Worm (Caenorhabditis elegans) whole organism, mixed stage, embryonic: Measurements from ENCODE around the gene sax-2.

Experiments
- M03D4.4 ChIP-seq: sonication (generic microtip); optimal IDR thresholded peaks from 2 replicates; lab custom pipeline; 2017; ENCODE audit warnings: mild to moderate bottlenecking, missing genetic modification characterization, missing compliant biosample characterization
- bed-3 ChIP-seq: fragments of 200-800 bp; sonication (Bioruptor generic); optimal IDR thresholded peaks from 3 replicates; lab custom pipeline; 2018; ENCODE audit warnings: mild to moderate bottlenecking, missing genetic modification characterization, moderate library complexity, missing compliant biosample characterization
- blmp-1 ChIP-seq: fragments of 150-350 bp; optimal IDR thresholded peaks from 2 replicates; lab custom pipeline; 2014; ENCODE audit warnings: missing biosample characterization, missing genetic modification characterization
- ceh-39 ChIP-seq: fragments of 150-350 bp; optimal IDR thresholded peaks from 2 replicates; lab custom pipeline; 2014; ENCODE audit warnings: missing biosample characterization, missing genetic modification characterization
- ceh-43 ChIP-seq: fragments of 200-800 bp; sonication (Bioruptor generic); optimal IDR thresholded peaks from 2 replicates; lab custom pipeline; 2018; ENCODE audit warnings: mild to moderate bottlenecking, missing genetic modification characterization, moderate library complexity, missing compliant biosample characterization
- ceh-83 ChIP-seq: fragments of 200-800 bp; sonication (Bioruptor generic); optimal IDR thresholded peaks from 2 replicates; lab custom pipeline; 2018; ENCODE audit warnings: mild to moderate bottlenecking, missing genetic modification characterization, missing compliant biosample characterization
- ces-1 ChIP-seq: fragments of 150-350 bp; optimal IDR thresholded peaks from 2 replicates; lab custom pipeline; 2014; ENCODE audit warnings: missing biosample characterization, missing genetic modification reagents, missing genetic modification characterization
- cnd-1 ChIP-seq: fragments of 200-800 bp; sonication (Bioruptor generic); optimal IDR thresholded peaks from 2 replicates; lab custom pipeline; 2018; ENCODE audit warnings: mild to moderate bottlenecking, missing genetic modification characterization, missing compliant biosample characterization
- drap-1 ChIP-seq: fragments of 200-800 bp; sonication (Bioruptor generic); optimal IDR thresholded peaks from 3 replicates; lab custom pipeline; 2018; ENCODE audit warnings: mild to moderate bottlenecking, missing genetic modification characterization, missing compliant biosample characterization
- elt-1 ChIP-seq: sonication (generic microtip); optimal IDR thresholded peaks from 2 replicates; lab custom pipeline; 2017; ENCODE audit warnings: missing genetic modification characterization, mild to moderate bottlenecking, missing compliant biosample characterization, antibody characterized with exemption, moderate library complexity, borderline replicate concordance; ENCODE audit not compliant: insufficient read depth
- elt-3 ChIP-seq: fragments of 150-350 bp; optimal IDR thresholded peaks from 2 replicates; lab custom pipeline; 2014; ENCODE audit warnings: missing biosample characterization, missing genetic modification characterization
- flh-1 ChIP-seq: fragments of 200-800 bp; sonication (Bioruptor generic); optimal IDR thresholded peaks from 2 replicates; lab custom pipeline; 2018; ENCODE audit warnings: mild to moderate bottlenecking, missing genetic modification characterization, moderate library complexity, missing compliant biosample characterization
- ham-2 ChIP-seq: fragments of 200-800 bp; sonication (Bioruptor generic); optimal IDR thresholded peaks from 2 replicates; lab custom pipeline; 2018; ENCODE audit warnings: mild to moderate bottlenecking, missing genetic modification characterization, missing compliant biosample characterization
- hlh-1 ChIP-seq: fragments of 150-350 bp; optimal IDR thresholded peaks from 2 replicates; lab custom pipeline; 2014; ENCODE audit warnings: missing biosample characterization, missing genetic modification reagents, missing genetic modification characterization
- lin-13 ChIP-seq: fragments of 150-350 bp; optimal IDR thresholded peaks from 2 replicates; lab custom pipeline; 2014; ENCODE audit warnings: missing biosample characterization, missing genetic modification characterization
- lin-32 ChIP-seq: fragments of 200-800 bp; sonication (Bioruptor generic); optimal IDR thresholded peaks from 2 replicates; lab custom pipeline; 2018; ENCODE audit warnings: mild to moderate bottlenecking, missing genetic modification characterization, missing compliant biosample characterization
- lsy-2 ChIP-seq: fragments of 150-350 bp; optimal IDR thresholded peaks from 2 replicates; lab custom pipeline; 2014; ENCODE audit warnings: missing biosample characterization, missing genetic modification characterization
- mab-5 ChIP-seq: fragments of 150-350 bp; optimal IDR thresholded peaks from 2 replicates; lab custom pipeline; 2014; ENCODE audit warnings: missing biosample characterization, missing genetic modification characterization
- mep-1 ChIP-seq: fragments of 150-350 bp; optimal IDR thresholded peaks from 2 replicates; lab custom pipeline; 2017; ENCODE audit warnings: missing biosample characterization, missing genetic modification reagents, missing genetic modification characterization, inconsistent platforms
- mls-2 ChIP-seq: sonication (generic microtip); optimal IDR thresholded peaks from 2 replicates; lab custom pipeline; 2016; ENCODE audit warnings: mild to moderate bottlenecking, missing genetic modification characterization, moderate library complexity, missing compliant biosample characterization
- nhr-12 ChIP-seq: fragments of 150-350 bp; optimal IDR thresholded peaks from 2 replicates; lab custom pipeline; 2014; ENCODE audit warnings: missing biosample characterization, missing genetic modification characterization
- nhr-2 ChIP-seq: fragments of 150-350 bp; optimal IDR thresholded peaks from 2 replicates; lab custom pipeline; 2014; ENCODE audit warnings: missing biosample characterization, missing genetic modification characterization
- nhr-237 ChIP-seq: fragments of 150-350 bp; optimal IDR thresholded peaks from 2 replicates; lab custom pipeline; 2014; ENCODE audit warnings: missing biosample characterization, missing genetic modification characterization
- nhr-28 ChIP-seq: fragments of 150-350 bp; optimal IDR thresholded peaks from 2 replicates; lab custom pipeline; 2014; ENCODE audit warnings: missing biosample characterization, missing genetic modification characterization
- nhr-76 ChIP-seq: sonication (generic microtip); optimal IDR thresholded peaks from 2 replicates; lab custom pipeline; 2017; ENCODE audit warnings: missing biosample characterization, missing genetic modification characterization
- pha-4 ChIP-seq: fragments of 150-350 bp; optimal IDR thresholded peaks from 2 replicates; lab custom pipeline; 2018; ENCODE audit warnings: missing biosample characterization, missing genetic modification reagents, missing genetic modification characterization
- sem-2 ChIP-seq: fragments of 200-800 bp; sonication (Bioruptor generic); optimal IDR thresholded peaks from 2 replicates; lab custom pipeline; 2018; ENCODE audit warnings: mild to moderate bottlenecking, missing genetic modification characterization, missing compliant biosample characterization
- snpc-4 ChIP-seq: fragments of 150-350 bp; optimal IDR thresholded peaks from 2 replicates; lab custom pipeline; 2014; ENCODE audit warnings: missing biosample characterization, missing genetic modification characterization
- sptf-1 ChIP-seq: sonication (generic microtip); optimal IDR thresholded peaks from 2 replicates; lab custom pipeline; 2017; ENCODE audit warnings: mild to moderate bottlenecking, missing genetic modification characterization, moderate library complexity, missing compliant biosample characterization
- tbx-8 ChIP-seq: fragments of 200-800 bp; sonication (Bioruptor generic); optimal IDR thresholded peaks from 2 replicates; lab custom pipeline; 2018; ENCODE audit warnings: mild to moderate bottlenecking, missing genetic modification characterization, moderate library complexity, missing compliant biosample characterization
- unc-120 ChIP-seq: sonication (generic microtip); optimal IDR thresholded peaks from 2 replicates; lab custom pipeline; 2017; ENCODE audit warnings: missing genetic modification characterization, missing compliant biosample characterization; ENCODE audit not compliant: poor library complexity, severe bottlenecking
- unc-39 ChIP-seq: fragments of 150-350 bp; optimal IDR thresholded peaks from 2 replicates; lab custom pipeline; 2014; ENCODE audit warnings: missing biosample characterization, missing genetic modification characterization
- unc-62 ChIP-seq: fragments of 150-350 bp; optimal IDR thresholded peaks from 2 replicates; lab custom pipeline; 2014; ENCODE audit warnings: missing biosample characterization, missing genetic modification reagents, missing genetic modification characterization
- zip-8 ChIP-seq: fragments of 150-350 bp; optimal IDR thresholded peaks from 2 replicates; lab custom pipeline; 2014; ENCODE audit warnings: missing biosample characterization, missing genetic modification characterization
- ztf-11 ChIP-seq: fragments of 150-350 bp; optimal IDR thresholded peaks from 2 replicates; lab custom pipeline; 2014; ENCODE audit warnings: missing biosample characterization, missing genetic modification characterization

The sax-2 gene

ce11 chrIII:5105485-5105884, 4.0 kb upstream of the sax-2 start:
- no peak for TF ChIP-seq elt-3
- no peak for TF ChIP-seq ham-2 (GFP tag; lab: Kevin White, UChicago)
- TF ChIP-seq zip-8 (tag; lab: Kevin White, UChicago): no peak
- no peak for TF ChIP-seq sem-2 (GFP tag; lab: Kevin White, UChicago)
- TF ChIP-seq lin-13: no peak
- TF ChIP-seq snpc-4 (tag; lab: Kevin White, UChicago): no peak
- TF ChIP-seq bed-3: no peak
- TF ChIP-seq unc-62: no peak
- TF ChIP-seq nhr-237 (tag; lab: Kevin White, UChicago): no peak
- TF ChIP-seq mab-5: no peak
- TF ChIP-seq ceh-43 (GFP tag; lab: Kevin White, UChicago): no peak
- TF ChIP-seq blmp-1 (tag; lab: Kevin White, UChicago): no peak
- TF ChIP-seq mep-1: no peak
- no peak for TF ChIP-seq nhr-12 (tag; lab: Kevin White, UChicago)
- no peak for TF ChIP-seq nhr-28
- no peak for TF ChIP-seq pha-4 (tag; lab: Kevin White, UChicago)
- no peak for TF ChIP-seq flh-1 (GFP tag; lab: Kevin White, UChicago)

- TF ChIP-seq sem-2 (GFP tag; lab: Kevin White, UChicago) (no peak), M03D4.4 (tag; lab: Kevin White, UChicago) (no peak), mep-1 (no peak), nhr-28 (no peak), sptf-1 (tag; lab: Kevin White, UChicago) (peak; percentile 19), nhr-2 (tag; lab: Kevin White, UChicago) (no peak), mab-5 (no peak), ztf-11 (tag; lab: Kevin White, UChicago) (no peak), ceh-39 (tag; lab: Kevin White, UChicago) (no peak), hlh-1 (tag; lab: Kevin White, UChicago) (no peak), nhr-237 (tag; lab: Kevin White, UChicago) (no peak), lin-13 (no peak), nhr-76 (tag; lab: Kevin White, UChicago) (no peak), snpc-4 (tag; lab: Kevin White, UChicago) (no peak), zip-8 (tag; lab: Kevin White, UChicago) (no peak), elt-3 (peak; percentile 71), flh-1 (GFP tag; lab: Kevin White, UChicago) (no peak), tbx-8 (no peak), elt-1 (tag; lab: Kevin White, UChicago) (peak; percentile 93), lin-32 (GFP tag; lab: Kevin White, UChicago) (no peak), mls-2 (tag; lab: Kevin White, UChicago) (peak; percentile 17), lsy-2 (tag; lab: Kevin White, UChicago) (peak; percentile 60), unc-39 (tag; lab: Kevin White, UChicago) (no peak), unc-62 (peak; percentile 23), nhr-12 (tag; lab: Kevin White, UChicago) (no peak), ham-2 (GFP tag; lab: Kevin White, UChicago) (no peak)
- TF ChIP-seq, all 35 proteins: peak for 6
Measured at ce11 chrIII:5106893-5107471, 2.5 kb upstream of the sax-2 start, which contains the start of gene dpy-17. Gene dpy-17 (plus strand): TSS chrIII:5107330.

ce11 chrIII:5107959-5108358, 1.5 kb upstream of the sax-2 start:
- TF ChIP-seq unc-120 (no peak), pha-4 (tag; lab: Kevin White, UChicago) (no peak), sptf-1 (tag; lab: Kevin White, UChicago) (peak; percentile 65), ceh-39 (tag; lab: Kevin White, UChicago) (no peak), elt-1 (tag; lab: Kevin White, UChicago) (no peak), nhr-76 (tag; lab: Kevin White, UChicago) (no peak)

- TF ChIP-seq ceh-39 (tag; lab: Kevin White, UChicago) (no peak), lsy-2 (tag; lab: Kevin White, UChicago) (no peak), ztf-11 (tag; lab: Kevin White, UChicago) (no peak), bed-3 (no peak), ceh-83 (GFP tag; lab: Kevin White, UChicago) (no peak), unc-120 (peak; percentile 40), hlh-1 (tag; lab: Kevin White, UChicago) (peak; percentile 99), drap-1 (GFP tag; lab: Kevin White, UChicago) (no peak), ces-1 (GFP tag; lab: Kevin White, UChicago) (peak; percentile 48), elt-1 (tag; lab: Kevin White, UChicago) (peak; percentile 55), mep-1 (peak; percentile 76), cnd-1 (tag; lab: Kevin White, UChicago) (peak; percentile 84), nhr-2 (tag; lab: Kevin White, UChicago) (no peak), lin-32 (GFP tag; lab: Kevin White, UChicago) (peak; percentile 79), flh-1 (GFP tag; lab: Kevin White, UChicago) (no peak)
Measured at ce11 chrIII:5108746-5109145, 755 bp upstream of the sax-2 start.
